Worm (Caenorhabditis elegans): ENCODE measurements around the gene brc-1.

The brc-1 gene

ce11 chrIII:3821969-3822453, 40.8 kb downstream of the brc-1 start, which contains the start of gene amx-1:
Gene amx-1, plus strand, starts transcription at chrIII:3822403.
- TF ChIP-seq madf-8 (GFP tag; conservative IDR thresholded peaks at IDR 0.05) (no peak), C17E4.6 (GFP tag; IDR thresholded peaks at IDR 0.05) (no peak), tbp1 (GFP tag; optimal IDR thresholded peaks at IDR 0.05) (no peak), ZK185.1 (tag; optimal IDR thresholded peaks at IDR 0.05; ENCODE audit: poor library complexity, severe bottlenecking) (no peak), hmg-1.2 (GFP tag; IDR thresholded peaks at IDR 0.05) (peak; percentile 59; the same call in 1 of the 2 replicates)

ce11 chrIII:3820134-3820533, 42.6 kb downstream of the brc-1 start:
- TF ChIP-seq nfyb-1 (GFP tag; IDR thresholded peaks at IDR 0.05) (peak; percentile 67; the same call in 1 of the 2 replicates), unc-62 (GFP tag; optimal IDR thresholded peaks at IDR 0.05) (no peak), T26A5.8 (tag; optimal IDR thresholded peaks at IDR 0.05) (no peak), egrh-3 (GFP tag; IDR thresholded peaks at IDR 0.05) (0 out of 2 replicates have a peak, but pooled peaks have one; percentile 29), F49E8.2 (tag; optimal IDR thresholded peaks at IDR 0.05; ENCODE audit: insufficient read depth) (no peak), dox-1 (GFP tag; IDR thresholded peaks at IDR 0.05) (peak; percentile 80), B0035.1 (tag; optimal IDR thresholded peaks at IDR 0.05) (no peak), nhr-80 (tag; optimal IDR thresholded peaks at IDR 0.05) (peak; percentile 77), rpc-1 (optimal IDR thresholded peaks at IDR 0.05) (no peak), rpc-1 (tag; optimal IDR thresholded peaks at IDR 0.05) (no peak), zfh-2 (GFP tag; conservative IDR thresholded peaks at IDR 0.05) (peak; percentile 80), sdz-38 (tag; optimal IDR thresholded peaks at IDR 0.05) (no peak), hmg-1.2 (GFP tag; IDR thresholded peaks at IDR 0.05) (peak; percentile 93), attf-3 (GFP tag; conservative IDR thresholded peaks at IDR 0.05) (0 out of 2 replicates have a peak, but pooled peaks have one; percentile 23), C06A6.2 (GFP tag; conservative IDR thresholded peaks at IDR 0.05) (0 out of 2 replicates have a peak, but pooled peaks have one; percentile 26), lin-35 (GFP tag; optimal IDR thresholded peaks at IDR 0.05) (peak in 1 of 3 experiments; percentile 55), ztf-6 (GFP tag; IDR thresholded peaks at IDR 0.05) (0 out of 2 replicates have a peak, but pooled peaks have one; percentile 40), attf-5 (GFP tag; optimal IDR thresholded peaks at IDR 0.05) (peak; percentile 82), rcor-1 (GFP tag; IDR thresholded peaks at IDR 0.05) (peak; percentile 48), hlh-26 (GFP tag; conservative IDR thresholded peaks at IDR 0.05) (no peak), lin-54 (GFP tag; optimal IDR thresholded peaks at IDR 0.05) (peak; percentile 36), K12H6.12 (tag; optimal IDR thresholded peaks at IDR 0.05) (peak; percentile 24), snpc-4 (GFP tag; optimal IDR thresholded peaks at IDR 0.05) (no peak), snpc-4 (tag; optimal IDR thresholded peaks at IDR 0.05) (peak in 3 of 4 experiments; percentile 8 to 67 (median 36)), madf-6 (GFP tag; IDR thresholded peaks at IDR 0.05) (0 out of 2 replicates have a peak, but pooled peaks have one; percentile 16), ets-4 (GFP tag; optimal IDR thresholded peaks at IDR 0.05) (peak; percentile 1), ztf-18 (tag; optimal IDR thresholded peaks at IDR 0.05) (peak; percentile 40), ceh-27 (GFP tag; optimal IDR thresholded peaks at IDR 0.05) (peak; percentile 45), mcd-1 (GFP tag; IDR thresholded peaks at IDR 0.05) (peak; percentile 34; the same call in 1 of the 2 replicates)

- TF ChIP-seq nhr-80 (tag; optimal IDR thresholded peaks at IDR 0.05) (no peak), ztf-26 (tag; optimal IDR thresholded peaks at IDR 0.05) (no peak), ceh-79 (tag; optimal IDR thresholded peaks at IDR 0.05) (no peak), zim-3 (tag; optimal IDR thresholded peaks at IDR 0.05) (no peak), sdz-38 (tag; optimal IDR thresholded peaks at IDR 0.05) (no peak), Y95B8A.8 (GFP tag; IDR thresholded peaks at IDR 0.05) (no peak), ztf-6 (GFP tag; IDR thresholded peaks at IDR 0.05) (no peak), nfyb-1 (GFP tag; IDR thresholded peaks at IDR 0.05) (no peak), bed-2 (GFP tag; IDR thresholded peaks at IDR 0.05) (no peak), madf-6 (GFP tag; IDR thresholded peaks at IDR 0.05) (no peak), cebp-1 (GFP tag; IDR thresholded peaks at IDR 0.05) (no peak), cebp-1 (tag; optimal IDR thresholded peaks at IDR 0.05) (no peak), atf-7 (tag; optimal IDR thresholded peaks at IDR 0.05) (no peak), nhr-179 (tag; optimal IDR thresholded peaks at IDR 0.05) (no peak), egl-18 (GFP tag; IDR thresholded peaks at IDR 0.05) (no peak), ztf-18 (tag; optimal IDR thresholded peaks at IDR 0.05) (no peak), F57C9.4 (tag; optimal IDR thresholded peaks at IDR 0.05) (no peak), nfya-2 (GFP tag; IDR thresholded peaks at IDR 0.05) (no peak), hsf-1 (GFP tag; IDR thresholded peaks at IDR 0.05) (no peak), ceh-27 (GFP tag; optimal IDR thresholded peaks at IDR 0.05) (no peak), dox-1 (GFP tag; IDR thresholded peaks at IDR 0.05) (no peak)
Observed at ce11 chrIII:3819579-3819978, 43.2 kb downstream of the brc-1 start, which contains the start of gene dpy-27. Gene dpy-27, minus strand, starts transcription at chrIII:3819679.
